Fruit fly (Drosophila melanogaster) whole organism, embryonic: ENCODE data around the gene CG32281.

ENCODE experiments used
- CG10366 ChIP-seq: fragments of 200-800 bp; sonication (Bioruptor generic); IDR thresholded peaks from 2 replicates; pipeline ENCODE4 v1.3.6; 2022; ENCODE audit warnings: missing biosample characterization, missing genetic modification characterization
- CG10462 ChIP-seq: fragments of 200-800 bp; sonication (Bioruptor generic); optimal IDR thresholded peaks from 2 replicates; lab custom pipeline; 2016; ENCODE audit warnings: missing biosample characterization, missing genetic modification characterization
- CG11695 ChIP-seq: fragments of 200-800 bp; sonication (Bioruptor generic); IDR thresholded peaks from 3 replicates; pipeline ENCODE4 v1.3.6; 2022; ENCODE audit warnings: missing biosample characterization, missing genetic modification characterization
- CG12071 ChIP-seq: fragments of 200-800 bp; sonication (Bioruptor generic); optimal IDR thresholded peaks from 3 replicates; lab custom pipeline; 2018; ENCODE audit warnings: missing biosample characterization, mild to moderate bottlenecking, missing genetic modification characterization
- CG12155 ChIP-seq: fragments of 200-800 bp; sonication (Bioruptor generic); optimal IDR thresholded peaks from 3 replicates; lab custom pipeline; 2016; ENCODE audit warnings: missing biosample characterization, missing genetic modification characterization
- CG12236 ChIP-seq: fragments of 200-800 bp; sonication (Bioruptor generic); optimal IDR thresholded peaks from 2 replicates; lab custom pipeline; 2016; ENCODE audit warnings: missing biosample characterization, missing genetic modification characterization
- CG12744 ChIP-seq: fragments of 200-800 bp; sonication (Bioruptor generic); optimal IDR thresholded peaks from 2 replicates; lab custom pipeline; 2016; ENCODE audit warnings: missing biosample characterization, missing genetic modification characterization
- CG14667 ChIP-seq: fragments of 200-800 bp; sonication (Bioruptor generic); IDR thresholded peaks from 2 replicates; pipeline ENCODE4 v1.3.6; 2022; ENCODE audit warnings: missing biosample characterization, missing genetic modification characterization
- CG15269 ChIP-seq: fragments of 200-800 bp; sonication (Bioruptor generic); optimal IDR thresholded peaks from 2 replicates; lab custom pipeline; 2018; ENCODE audit warnings: missing biosample characterization, mild to moderate bottlenecking, missing genetic modification characterization, moderate library complexity
- CG15696 ChIP-seq: fragments of 200-800 bp; sonication (Bioruptor generic); optimal IDR thresholded peaks from 2 replicates; lab custom pipeline; 2019; ENCODE audit warnings: missing biosample characterization, mild to moderate bottlenecking, missing genetic modification characterization, moderate library complexity
- CG1647 ChIP-seq: fragments of 200-800 bp; sonication (Bioruptor generic); optimal IDR thresholded peaks from 3 replicates; lab custom pipeline; 2016; ENCODE audit warnings: missing biosample characterization, missing genetic modification characterization
- CG17361 ChIP-seq: fragments of 200-800 bp; sonication (Bioruptor generic); IDR thresholded peaks from 3 replicates; pipeline ENCODE4 v1.3.6; 2022; ENCODE audit warnings: missing biosample characterization, missing genetic modification characterization
- CG17802 ChIP-seq: fragments of 200-800 bp; sonication (Bioruptor generic); optimal IDR thresholded peaks from 2 replicates; lab custom pipeline; 2018; ENCODE audit warnings: missing biosample characterization, mild to moderate bottlenecking, missing genetic modification characterization, moderate library complexity
- CG2202 ChIP-seq: fragments of 200-800 bp; sonication (Bioruptor generic); optimal IDR thresholded peaks from 2 replicates; lab custom pipeline; 2018; ENCODE audit warnings: missing biosample characterization, mild to moderate bottlenecking, missing genetic modification characterization
- CG30431 ChIP-seq: fragments of 200-800 bp; sonication (Bioruptor generic); optimal IDR thresholded peaks from 2 replicates; lab custom pipeline; 2017; ENCODE audit warnings: missing biosample characterization, missing genetic modification characterization
- CG31224 ChIP-seq: fragments of 200-800 bp; sonication (Bioruptor generic); IDR thresholded peaks from 2 replicates; pipeline ENCODE4 v1.3.6; 2022; ENCODE audit warnings: missing biosample characterization, missing genetic modification characterization
- CG33213 ChIP-seq: fragments of 200-800 bp; sonication (Bioruptor generic); optimal IDR thresholded peaks from 3 replicates; lab custom pipeline; 2016; ENCODE audit warnings: missing biosample characterization, missing genetic modification characterization
- CG34224 ChIP-seq: fragments of 200-800 bp; sonication (Bioruptor generic); IDR thresholded peaks from 3 replicates; pipeline ENCODE4 v1.3.6; 2022; ENCODE audit warnings: missing biosample characterization, missing genetic modification characterization; ENCODE audit not compliant: partially characterized antibody
- CG34376 ChIP-seq: fragments of 200-800 bp; sonication (Bioruptor generic); optimal IDR thresholded peaks from 2 replicates; lab custom pipeline; 2018; ENCODE audit warnings: missing biosample characterization, mild to moderate bottlenecking, missing genetic modification characterization
- CG42726 ChIP-seq: fragments of 200-800 bp; sonication (Bioruptor generic); IDR thresholded peaks from 2 replicates; pipeline ENCODE4 v1.3.6; 2022; ENCODE audit warnings: missing biosample characterization, missing genetic modification characterization; ENCODE audit not compliant: partially characterized antibody
- CG4282 ChIP-seq: fragments of 200-800 bp; sonication (Bioruptor generic); optimal IDR thresholded peaks from 2 replicates; lab custom pipeline; 2016; ENCODE audit warnings: missing biosample characterization, missing genetic modification characterization
- CG4854 ChIP-seq: fragments of 200-800 bp; sonication (Bioruptor generic); optimal IDR thresholded peaks from 2 replicates; lab custom pipeline; 2016; ENCODE audit warnings: missing biosample characterization, missing genetic modification characterization, inconsistent platforms
- CG5245 ChIP-seq: fragments of 200-800 bp; sonication (Bioruptor generic); optimal IDR thresholded peaks from 3 replicates; lab custom pipeline; 2016; ENCODE audit warnings: missing biosample characterization, missing genetic modification characterization
- CG7745 ChIP-seq: fragments of 200-800 bp; sonication (Bioruptor generic); optimal IDR thresholded peaks from 2 replicates; lab custom pipeline; 2018; ENCODE audit warnings: missing biosample characterization, mild to moderate bottlenecking, missing genetic modification characterization, moderate library complexity
- CG7928 ChIP-seq: fragments of 200-800 bp; sonication (Bioruptor generic); optimal IDR thresholded peaks from 2 replicates; lab custom pipeline; 2017; ENCODE audit warnings: missing biosample characterization, mild to moderate bottlenecking, missing genetic modification characterization
- CG7987 ChIP-seq: fragments of 200-800 bp; sonication (Bioruptor generic); optimal IDR thresholded peaks from 2 replicates; lab custom pipeline; 2018; ENCODE audit warnings: missing biosample characterization, mild to moderate bottlenecking, missing genetic modification characterization, moderate library complexity
- Dad ChIP-seq: fragments of 200-800 bp; sonication (Bioruptor generic); optimal IDR thresholded peaks from 3 replicates; lab custom pipeline; 2016; ENCODE audit warnings: missing biosample characterization, missing genetic modification characterization
- Dbx ChIP-seq: fragments of 200-800 bp; sonication (Bioruptor generic); IDR thresholded peaks from 3 replicates; pipeline ENCODE4 v1.3.6; 2022; ENCODE audit warnings: missing biosample characterization, missing genetic modification characterization
- Dip2 ChIP-seq: fragments of 200-800 bp; sonication (Bioruptor generic); IDR thresholded peaks from 2 replicates; pipeline ENCODE4 v1.3.6; 2022; ENCODE audit warnings: missing biosample characterization, missing genetic modification characterization
- Ets97D ChIP-seq: fragments of 200-800 bp; sonication (Bioruptor generic); optimal IDR thresholded peaks from 3 replicates; lab custom pipeline; 2016; ENCODE audit warnings: missing biosample characterization, missing genetic modification characterization
- GATAe ChIP-seq: fragments of 200-800 bp; sonication (Bioruptor generic); conservative IDR thresholded peaks from 2 replicates; pipeline ENCODE4 v1.3.6; 2022; ENCODE audit warnings: missing biosample characterization, missing genetic modification characterization
- Gug ChIP-seq: fragments of 200-800 bp; sonication (Bioruptor generic); IDR thresholded peaks from 4 replicates; pipeline ENCODE4 v1.3.6; 2022; ENCODE audit warnings: missing biosample characterization, missing genetic modification characterization
- MBD-R2 ChIP-seq: fragments of 200-800 bp; sonication (Bioruptor generic); IDR thresholded peaks from 2 replicates; pipeline ENCODE4 v1.3.6; 2022; ENCODE audit warnings: missing biosample characterization, missing genetic modification characterization
- Rfx ChIP-seq: fragments of 200-800 bp; sonication (Bioruptor generic); IDR thresholded peaks from 2 replicates; pipeline ENCODE4 v1.3.6; 2022; ENCODE audit warnings: missing biosample characterization, missing genetic modification characterization
- Sox102F ChIP-seq: fragments of 200-800 bp; sonication (Bioruptor generic); optimal IDR thresholded peaks from 2 replicates; lab custom pipeline; 2018; ENCODE audit warnings: missing biosample characterization, mild to moderate bottlenecking, missing genetic modification characterization, moderate library complexity
- Vsx1 ChIP-seq: fragments of 200-800 bp; sonication (Bioruptor generic); optimal IDR thresholded peaks from 2 replicates; lab custom pipeline; 2017; ENCODE audit warnings: missing biosample characterization, mild to moderate bottlenecking, missing genetic modification characterization, missing genetic modification reagents
- bab2 ChIP-seq: fragments of 200-800 bp; sonication (Bioruptor generic); optimal IDR thresholded peaks from 2 replicates; lab custom pipeline; 2016; ENCODE audit warnings: missing biosample characterization, missing genetic modification characterization
- br ChIP-seq: fragments of >200 bp; optimal IDR thresholded peaks from 2 replicates; lab custom pipeline; 2017
- ci ChIP-seq: fragments of 200-800 bp; sonication (Bioruptor generic); IDR thresholded peaks from 3 replicates; pipeline ENCODE4 v1.3.6; 2022; ENCODE audit warnings: missing biosample characterization, missing genetic modification characterization
- crc ChIP-seq: fragments of 200-800 bp; sonication (Bioruptor generic); optimal IDR thresholded peaks from 2 replicates; lab custom pipeline; 2016; ENCODE audit warnings: missing biosample characterization, missing genetic modification characterization
- da ChIP-seq: fragments of 200-800 bp; sonication (Bioruptor generic); optimal IDR thresholded peaks from 2 replicates; lab custom pipeline; 2016; ENCODE audit warnings: missing biosample characterization, missing genetic modification characterization
- dan ChIP-seq: fragments of 200-800 bp; sonication (Bioruptor generic); IDR thresholded peaks from 2 replicates; pipeline ENCODE4 v1.3.6; 2022; ENCODE audit warnings: missing biosample characterization, missing genetic modification characterization
- eve ChIP-seq, 2 experiments: fragments of >200 bp; optimal IDR thresholded peaks; 2 replicates each; lab custom pipeline; 2017; ENCODE audit warnings: missing biosample characterization in 2 of 2, missing genetic modification characterization in 2 of 2
- exex ChIP-seq: fragments of 200-800 bp; sonication (Bioruptor generic); optimal IDR thresholded peaks from 4 replicates; lab custom pipeline; 2018; ENCODE audit warnings: missing biosample characterization, mild to moderate bottlenecking, missing genetic modification characterization, moderate library complexity
- mirr ChIP-seq: fragments of 200-800 bp; sonication (Bioruptor generic); optimal IDR thresholded peaks from 3 replicates; lab custom pipeline; 2018; ENCODE audit warnings: missing biosample characterization, mild to moderate bottlenecking, missing genetic modification characterization
- otp ChIP-seq: fragments of 200-800 bp; sonication (Bioruptor generic); IDR thresholded peaks from 3 replicates; pipeline ENCODE4, ENCODE4 v1.3.6; 2022; ENCODE audit warnings: missing biosample characterization, missing genetic modification characterization
- repo ChIP-seq: fragments of 200-800 bp; sonication (Bioruptor generic); optimal IDR thresholded peaks from 2 replicates; lab custom pipeline; 2016; ENCODE audit warnings: missing biosample characterization, missing genetic modification characterization
- scrt ChIP-seq: fragments of 200-800 bp; sonication (Bioruptor generic); optimal IDR thresholded peaks from 2 replicates; lab custom pipeline; 2018; ENCODE audit warnings: missing biosample characterization, mild to moderate bottlenecking, missing genetic modification characterization, moderate library complexity
- sd ChIP-seq: fragments of 200-800 bp; sonication (Bioruptor generic); optimal IDR thresholded peaks from 3 replicates; lab custom pipeline; 2018; ENCODE audit warnings: missing biosample characterization, mild to moderate bottlenecking, missing genetic modification characterization, moderate library complexity
- vfl ChIP-seq: fragments of 200-800 bp; sonication (Bioruptor generic); optimal IDR thresholded peaks from 2 replicates; lab custom pipeline; 2016; ENCODE audit warnings: missing biosample characterization, missing genetic modification characterization
- vnd ChIP-seq: fragments of 200-800 bp; sonication (Bioruptor generic); IDR thresholded peaks from 3 replicates; pipeline ENCODE4 v1.3.6; 2022; ENCODE audit warnings: missing biosample characterization, missing genetic modification characterization; ENCODE audit not compliant: partially characterized antibody
- wdn ChIP-seq: fragments of 200-800 bp; sonication (Bioruptor generic); IDR thresholded peaks from 2 replicates; pipeline ENCODE4 v1.3.6; 2022; ENCODE audit warnings: missing biosample characterization, missing genetic modification characterization

The CG32281 gene

dm6 chr3L:3127544-3127943, 41.6 kb upstream of the CG32281 start, which contains the start of gene promL (continued):
- TF ChIP-seq CG5245 (GFP tag; lab: Kevin White, UChicago) (peak; percentile 27), Rfx (GFP tag; lab: Robert Waterston, UW) (peak; percentile 77), GATAe (no peak), Dad (GFP tag; lab: Kevin White, UChicago) (peak; percentile 13), Sox102F (no peak), Gug (no peak), CG10462 (GFP tag; lab: Kevin White, UChicago) (peak; percentile 48), otp (no peak), dan (no peak), CG7987 (GFP tag; lab: Kevin White, UChicago) (peak; percentile 84), CG11695 (peak; percentile 47; the same call in 1 of the 3 replicates), CG4282 (GFP tag; lab: Kevin White, UChicago) (no peak), sd (tag; lab: Kevin White, UChicago) (peak; percentile 59), exex (no peak), Dip2 (no peak), CG17802 (no peak), CG34224 (GFP tag; lab: Robert Waterston, UW) (no peak), CG7745 (tag; lab: Kevin White, UChicago) (no peak), vfl (GFP tag; lab: Kevin White, UChicago) (no peak), CG12744 (GFP tag; lab: Kevin White, UChicago) (peak; percentile 48), CG1647 (GFP tag; lab: Kevin White, UChicago) (no peak), CG33213 (peak; percentile 85), scrt (GFP tag; lab: Kevin White, UChicago) (peak; percentile 65), CG15269 (tag; lab: Kevin White, UChicago) (peak; percentile 51), CG15696 (tag; lab: Kevin White, UChicago) (peak; percentile 27), wdn (peak; percentile 15; the same call in 1 of the 2 replicates), bab2 (GFP tag; lab: Kevin White, UChicago) (peak; percentile 20), vnd (GFP tag; lab: Robert Waterston, UW) (no peak), br (no peak), CG34376 (GFP tag; lab: Kevin White, UChicago) (peak; percentile 75), CG17361 (GFP tag; lab: Robert Waterston, UW) (peak; percentile 60; the same call in 1 of the 3 replicates), CG12071 (GFP tag; lab: Kevin White, UChicago) (peak; percentile 41), repo (peak; percentile 48), Vsx1 (peak; percentile 21), mirr (GFP tag; lab: Kevin White, UChicago) (peak; percentile 47), da (no peak), MBD-R2 (GFP tag; lab: Robert Waterston, UW) (peak; percentile 85), CG14667 (GFP tag; lab: Robert Waterston, UW) (no peak), Ets97D (GFP tag; lab: Kevin White, UChicago) (peak; percentile 98), CG30431 (GFP tag; lab: Kevin White, UChicago) (no peak), CG10366 (GFP tag; lab: Robert Waterston, UW) (peak; percentile 35; the same call in 1 of the 2 replicates), crc (GFP tag; lab: Kevin White, UChicago) (no peak), CG31224 (GFP tag; lab: Robert Waterston, UW) (no peak), Dbx (peak; percentile 35; the same call in 1 of the 3 replicates), eve (GFP tag; optimal IDR thresholded peaks at IDR 0.05; lab: Kevin White, UChicago) (no peak), CG12236 (GFP tag; lab: Kevin White, UChicago) (peak; percentile 6), ci (GFP tag; lab: Robert Waterston, UW) (peak; percentile 89), CG42726 (GFP tag; lab: Robert Waterston, UW) (peak; percentile 48; the same call in 1 of the 2 replicates), CG2202 (tag; lab: Kevin White, UChicago) (peak; percentile 2), CG4854 (GFP tag; lab: Kevin White, UChicago) (peak; percentile 18), CG7928 (GFP tag; lab: Kevin White, UChicago) (peak; percentile 95), CG12155 (GFP tag; lab: Kevin White, UChicago) (no peak)
